Comparison of ENCODE assay signal across 5 fruit fly cellular contexts in genomic region chrX:9078263-9078662, dm6.
TF ChIP-seq lines count a peak whose summit lies in the region.

Gene CG44325, minus strand, starts transcription at chrX:9078499.

- TF ChIP-seq CTCF in whole organism, embryonic (GFP tag; optimal IDR thresholded peaks at IDR 0.05; lab: Kevin White, UChicago): no peak

TF ChIP-seq in whole organism, adult, 20 proteins besides CTCF, POLR2A, EP300 and RAD21:
- TF ChIP-seq toe (GFP tag; optimal IDR thresholded peaks at IDR 0.05; lab: Kevin White, UChicago) (no peak), bab1 (GFP tag; optimal IDR thresholded peaks at IDR 0.05; lab: Kevin White, UChicago) (peak; percentile 27)
TF ChIP-seq in whole organism, adult: peak in this region for 1.

TF ChIP-seq in whole organism, embryonic, 481 proteins besides CTCF, POLR2A, EP300 and RAD21 (continues in another document):
- TF ChIP-seq CG12769 (tag; optimal IDR thresholded peaks at IDR 0.05; lab: Kevin White, UChicago) (peak; percentile 72), CG15601 (tag; optimal IDR thresholded peaks at IDR 0.05; lab: Kevin White, UChicago) (peak; percentile 11), chn (GFP tag; optimal IDR thresholded peaks at IDR 0.05; lab: Kevin White, UChicago) (no peak), CG11398 (GFP tag; optimal IDR thresholded peaks at IDR 0.05; lab: Kevin White, UChicago) (peak; percentile 16), Bteb2 (GFP tag; optimal IDR thresholded peaks at IDR 0.05; lab: Kevin White, UChicago) (no peak), CG17359 (tag; optimal IDR thresholded peaks at IDR 0.05; lab: Kevin White, UChicago) (no peak), Sry-β (GFP tag; optimal IDR thresholded peaks at IDR 0.05; lab: Kevin White, UChicago) (no peak), Atf-2 (GFP tag; optimal IDR thresholded peaks at IDR 0.05; lab: Kevin White, UChicago) (no peak), gro (GFP tag; optimal IDR thresholded peaks at IDR 0.05; lab: Kevin White, UChicago) (peak; percentile 48), bsh (GFP tag; optimal IDR thresholded peaks at IDR 0.05; lab: Kevin White, UChicago) (peak in 1 of 2 experiments; percentile 33), Adf1 (GFP tag; IDR thresholded peaks at IDR 0.05; lab: Robert Waterston, UW) (peak; percentile 96), fd102C (GFP tag; optimal IDR thresholded peaks at IDR 0.05; lab: Kevin White, UChicago) (no peak), CG8924 (tag; optimal IDR thresholded peaks at IDR 0.05; lab: Kevin White, UChicago) (peak; percentile 15), CHES-1-like (GFP tag; optimal IDR thresholded peaks at IDR 0.05; lab: Kevin White, UChicago) (no peak), Vsx1 (GFP tag; optimal IDR thresholded peaks at IDR 0.05; lab: Kevin White, UChicago) (peak; percentile 25), YL-1 (GFP tag; optimal IDR thresholded peaks at IDR 0.05; lab: Kevin White, UChicago) (no peak), scrt (GFP tag; optimal IDR thresholded peaks at IDR 0.05; lab: Kevin White, UChicago) (no peak), D19A (tag; optimal IDR thresholded peaks at IDR 0.05; lab: Kevin White, UChicago) (no peak), CG6175 (GFP tag; IDR thresholded peaks at IDR 0.05; lab: Robert Waterston, UW) (peak; percentile 65; the same call in 1 of the 3 replicates), CG8359 (GFP tag; optimal IDR thresholded peaks at IDR 0.05; lab: Kevin White, UChicago; ENCODE audit: borderline replicate concordance) (no peak), sim (GFP tag; IDR thresholded peaks at IDR 0.05; lab: Robert Waterston, UW) (no peak), bbx (GFP tag; IDR thresholded peaks at IDR 0.05; lab: Robert Waterston, UW; ENCODE audit: partially characterized antibody) (peak; percentile 37; the same call in 1 of the 2 replicates)

TF ChIP-seq in whole organism, prepupa, 60 proteins besides CTCF, POLR2A, EP300 and RAD21 (continues in another document):
- TF ChIP-seq spab (GFP tag; optimal IDR thresholded peaks at IDR 0.05; lab: Kevin White, UChicago) (no peak), Ets96B (tag; optimal IDR thresholded peaks at IDR 0.05; lab: Kevin White, UChicago) (no peak), CG3919 (GFP tag; optimal IDR thresholded peaks at IDR 0.05; lab: Kevin White, UChicago) (peak; percentile 59), CG6276 (GFP tag; optimal IDR thresholded peaks at IDR 0.05; lab: Kevin White, UChicago) (no peak), Ets21C (GFP tag; optimal IDR thresholded peaks at IDR 0.05; lab: Kevin White, UChicago) (no peak), Sox14 (GFP tag; optimal IDR thresholded peaks at IDR 0.05; lab: Kevin White, UChicago) (peak; percentile 11), CG11762 (GFP tag; optimal IDR thresholded peaks at IDR 0.05; lab: Kevin White, UChicago; ENCODE audit: insufficient read depth) (no peak), CG16779 (tag; optimal IDR thresholded peaks at IDR 0.05; lab: Kevin White, UChicago) (no peak), CG11902 (GFP tag; optimal IDR thresholded peaks at IDR 0.05; lab: Kevin White, UChicago) (no peak), dsx (GFP tag; optimal IDR thresholded peaks at IDR 0.05; lab: Kevin White, UChicago; ENCODE audit: poor library complexity, severe bottlenecking) (peak; percentile 50), CG34406 (GFP tag; optimal IDR thresholded peaks at IDR 0.05; lab: Kevin White, UChicago) (no peak), CG8319 (GFP tag; optimal IDR thresholded peaks at IDR 0.05; lab: Kevin White, UChicago) (no peak), Hr39 (GFP tag; optimal IDR thresholded peaks at IDR 0.05; lab: Kevin White, UChicago) (no peak), Sox15 (GFP tag; optimal IDR thresholded peaks at IDR 0.05; lab: Kevin White, UChicago) (no peak), Hr38 (GFP tag; optimal IDR thresholded peaks at IDR 0.05; lab: Kevin White, UChicago) (no peak), Blimp-1 (GFP tag; optimal IDR thresholded peaks at IDR 0.05; lab: Kevin White, UChicago) (peak; percentile 98), CG31627 (GFP tag; optimal IDR thresholded peaks at IDR 0.05; lab: Kevin White, UChicago) (no peak), Hr4 (GFP tag; optimal IDR thresholded peaks at IDR 0.05; lab: Kevin White, UChicago) (no peak), dac (GFP tag; optimal IDR thresholded peaks at IDR 0.05; lab: Kevin White, UChicago) (no peak), fkh (GFP tag; optimal IDR thresholded peaks at IDR 0.05; lab: Kevin White, UChicago) (no peak), pdm3 (GFP tag; optimal IDR thresholded peaks at IDR 0.05; lab: Kevin White, UChicago) (no peak), esn (GFP tag; optimal IDR thresholded peaks at IDR 0.05; lab: Kevin White, UChicago) (peak; percentile 44), CG6792 (GFP tag; optimal IDR thresholded peaks at IDR 0.05; lab: Kevin White, UChicago) (peak; percentile 4)

TF ChIP-seq in whole organism, pupa, 21 proteins besides CTCF, POLR2A, EP300 and RAD21:
- peak; percentile 23 for TF ChIP-seq CG8301 (tag; optimal IDR thresholded peaks at IDR 0.05; lab: Kevin White, UChicago)
- peak; percentile 64 for TF ChIP-seq Pif1A (GFP tag; optimal IDR thresholded peaks at IDR 0.05; lab: Kevin White, UChicago)
- TF ChIP-seq gl (tag; optimal IDR thresholded peaks at IDR 0.05; lab: Kevin White, UChicago): peak; percentile 46
- TF ChIP-seq CG10348 (GFP tag; IDR thresholded peaks at IDR 0.05; lab: Robert Waterston, UW): no peak
- peak; percentile 40; the same call in 1 of the 2 replicates for TF ChIP-seq CG32121 (GFP tag; IDR thresholded peaks at IDR 0.05; lab: Robert Waterston, UW)
- TF ChIP-seq Ets98B (GFP tag; IDR thresholded peaks at IDR 0.05; lab: Robert Waterston, UW): peak; percentile 64
- TF ChIP-seq CG12605 (GFP tag; IDR thresholded peaks at IDR 0.05; lab: Robert Waterston, UW): peak; percentile 60; the same call in 1 of the 2 replicates
- TF ChIP-seq CG14655 (GFP tag; optimal IDR thresholded peaks at IDR 0.05; lab: Kevin White, UChicago): no peak
- peak; percentile 17; the same call in 1 of the 3 replicates for TF ChIP-seq fd96Ca (GFP tag; IDR thresholded peaks at IDR 0.05; lab: Robert Waterston, UW)
- TF ChIP-seq Snoo (tag; optimal IDR thresholded peaks at IDR 0.05; lab: Kevin White, UChicago): peak; percentile 40
- peak; percentile 62; the same call in 1 of the 3 replicates for TF ChIP-seq CG4496 (GFP tag; IDR thresholded peaks at IDR 0.05; lab: Robert Waterston, UW)
- TF ChIP-seq EcR (GFP tag; optimal IDR thresholded peaks at IDR 0.05; lab: Kevin White, UChicago): peak; percentile 92
- no peak for TF ChIP-seq CG9948 (tag; optimal IDR thresholded peaks at IDR 0.05; lab: Kevin White, UChicago)
- peak; percentile 66 for TF ChIP-seq Pif1B (GFP tag; optimal IDR thresholded peaks at IDR 0.05; lab: Kevin White, UChicago)

TF ChIP-seq in whole organism, wandering third instar larva, 38 proteins besides CTCF, POLR2A, EP300 and RAD21:
- TF ChIP-seq Jra (GFP tag; optimal IDR thresholded peaks at IDR 0.05; lab: Kevin White, UChicago) (peak; percentile 23), Dif (GFP tag; optimal IDR thresholded peaks at IDR 0.05; lab: Kevin White, UChicago; ENCODE audit: partially characterized antibody) (peak; percentile 59), HLH106 (tag; optimal IDR thresholded peaks at IDR 0.05; lab: Kevin White, UChicago) (peak; percentile 9), Hr83 (GFP tag; optimal IDR thresholded peaks at IDR 0.05; lab: Kevin White, UChicago; ENCODE audit: poor library complexity, severe bottlenecking) (peak; percentile 56), GATAd (GFP tag; optimal IDR thresholded peaks at IDR 0.05; lab: Kevin White, UChicago) (no peak), dmrt93B (GFP tag; optimal IDR thresholded peaks at IDR 0.05; lab: Kevin White, UChicago) (no peak), tai (GFP tag; optimal IDR thresholded peaks at IDR 0.05; lab: Kevin White, UChicago) (no peak), br (GFP tag; optimal IDR thresholded peaks at IDR 0.05; lab: Kevin White, UChicago) (peak; percentile 29), fru (GFP tag; optimal IDR thresholded peaks at IDR 0.05; lab: Kevin White, UChicago) (peak; percentile 39), h (GFP tag; optimal IDR thresholded peaks at IDR 0.05; lab: Kevin White, UChicago) (peak; percentile 52), Rel (GFP tag; optimal IDR thresholded peaks at IDR 0.05; lab: Kevin White, UChicago) (no peak), Rel (tag; optimal IDR thresholded peaks at IDR 0.05; lab: Kevin White, UChicago) (peak; percentile 42), rgr (GFP tag; optimal IDR thresholded peaks at IDR 0.05; lab: Kevin White, UChicago) (peak; percentile 40), Sp1 (GFP tag; optimal IDR thresholded peaks at IDR 0.05; lab: Kevin White, UChicago) (peak; percentile 43)
